Worm (Caenorhabditis elegans) whole organism, midembryonic: Measurements from ENCODE around the gene pen-2.

ENCODE experiments used
- T22C8.4 ChIP-seq: fragments of 200-800 bp; sonication (Bioruptor generic); IDR thresholded peaks from 2 replicates; pipeline ENCODE4 v1.3.6; 2022; ENCODE audit warnings: missing genetic modification characterization, missing compliant biosample characterization
- cog-1 ChIP-seq: sonication (generic microtip); optimal IDR thresholded peaks from 2 replicates; lab custom pipeline; 2016; ENCODE audit warnings: missing genetic modification characterization, missing compliant biosample characterization
- flt-1 ChIP-seq: fragments of 200-800 bp; sonication (Bioruptor generic); IDR thresholded peaks from 2 replicates; pipeline ENCODE4 v1.3.6; 2022; ENCODE audit warnings: missing genetic modification characterization, missing compliant biosample characterization
- klf-2 ChIP-seq: fragments of 200-800 bp; sonication (Bioruptor generic); conservative IDR thresholded peaks from 2 replicates; pipeline ENCODE4 v1.3.6; 2022; ENCODE audit warnings: missing genetic modification reagents, missing genetic modification characterization, missing compliant biosample characterization
- med-1 ChIP-seq: sonication (generic microtip); optimal IDR thresholded peaks from 2 replicates; lab custom pipeline; 2017; ENCODE audit warnings: missing genetic modification characterization, mild to moderate bottlenecking, missing compliant biosample characterization, antibody characterized with exemption, missing genetic modification reagents; ENCODE audit not compliant: insufficient read depth
- ref-1 ChIP-seq: fragments of 200-800 bp; sonication (Bioruptor generic); conservative IDR thresholded peaks from 2 replicates; pipeline ENCODE4 v1.3.6; 2022; ENCODE audit warnings: missing genetic modification reagents, missing genetic modification characterization, missing compliant biosample characterization
- tab-1 ChIP-seq: fragments of 200-800 bp; sonication (Bioruptor generic); IDR thresholded peaks from 2 replicates; pipeline ENCODE4 v1.3.6; 2022; ENCODE audit warnings: missing genetic modification characterization, missing compliant biosample characterization
- ztf-23 ChIP-seq: fragments of 200-800 bp; sonication (Bioruptor generic); IDR thresholded peaks from 2 replicates; pipeline ENCODE4 v1.3.6; 2022; ENCODE audit warnings: missing genetic modification reagents, missing genetic modification characterization, missing compliant biosample characterization
- ztf-29 ChIP-seq: fragments of 200-800 bp; sonication (Bioruptor generic); IDR thresholded peaks from 2 replicates; pipeline ENCODE4 v1.3.6; 2022; ENCODE audit warnings: missing genetic modification reagents, missing genetic modification characterization, missing compliant biosample characterization

pen-2 gene

ce11 chrIII:11358273-11358672 is 15.2 kb downstream of the pen-2 start:
- TF ChIP-seq cog-1 (tag; lab: Kevin White, UChicago) (no peak), med-1 (GFP tag; lab: Kevin White, UChicago) (no peak), T22C8.4 (GFP tag; lab: Robert Waterston, UW) (no peak), tab-1 (GFP tag; lab: Robert Waterston, UW) (no peak), klf-2 (GFP tag; lab: Robert Waterston, UW) (no peak), ref-1 (GFP tag; lab: Robert Waterston, UW) (no peak), ztf-29 (GFP tag; lab: Robert Waterston, UW) (no peak), ztf-23 (no peak), flt-1 (GFP tag; lab: Robert Waterston, UW) (no peak)

DNA sequence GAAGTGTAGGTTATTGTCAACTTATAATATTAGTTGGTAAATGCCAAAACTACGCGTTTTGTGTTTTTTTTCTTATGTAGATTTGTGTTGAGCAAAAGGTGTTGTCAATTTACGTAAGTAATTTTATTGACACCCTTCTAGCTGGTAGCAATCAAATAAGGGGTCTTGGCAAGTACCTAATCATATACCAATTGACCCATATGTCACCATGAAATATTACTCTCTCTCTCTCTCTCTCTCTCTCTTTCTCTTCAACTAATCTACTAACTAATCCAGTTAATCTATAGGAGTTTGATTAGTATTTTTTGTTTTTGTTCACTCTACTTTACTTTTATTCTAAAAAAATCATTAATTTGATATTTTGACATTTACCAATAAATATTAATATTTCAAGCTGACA is 16.3 kb downstream of the pen-2 start:
- no peak for TF ChIP-seq ref-1 (GFP tag; lab: Robert Waterston, UW)
- TF ChIP-seq ztf-23: no peak
- TF ChIP-seq cog-1 (tag; lab: Kevin White, UChicago): no peak
- TF ChIP-seq klf-2 (GFP tag; lab: Robert Waterston, UW): no peak
- TF ChIP-seq T22C8.4 (GFP tag; lab: Robert Waterston, UW): no peak
- TF ChIP-seq med-1 (GFP tag; lab: Kevin White, UChicago): no peak
- TF ChIP-seq flt-1 (GFP tag; lab: Robert Waterston, UW): no peak
- no peak for TF ChIP-seq ztf-29 (GFP tag; lab: Robert Waterston, UW)
- TF ChIP-seq tab-1 (GFP tag; lab: Robert Waterston, UW): no peak

DNA sequence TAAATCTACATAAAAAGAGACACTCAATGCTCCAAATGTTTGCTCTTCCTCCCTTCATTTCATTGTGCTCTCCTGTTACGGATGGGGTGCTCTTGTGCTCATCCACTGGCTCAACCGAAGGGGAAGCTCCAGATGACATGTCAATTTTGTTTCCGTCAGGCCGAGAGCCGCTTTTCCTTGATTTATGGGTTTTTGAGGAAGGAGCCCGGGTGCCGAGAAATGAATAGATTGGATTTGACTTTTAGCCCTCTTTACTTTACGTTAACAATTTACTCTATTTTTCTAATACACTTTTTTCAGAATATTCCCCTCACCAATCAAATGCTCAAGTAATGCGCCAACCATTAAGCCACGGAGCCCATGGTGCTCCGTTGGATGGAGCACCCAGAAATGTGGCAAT is 17.0 kb downstream of the pen-2 start, which contains the start of gene T28D6.4:
Gene T28D6.4, plus strand, starts transcription at position 301 of the 400 bp plus-strand sequence.
- no peak for TF ChIP-seq tab-1 (GFP tag; lab: Robert Waterston, UW)
- TF ChIP-seq ref-1 (GFP tag; lab: Robert Waterston, UW): no peak
- TF ChIP-seq med-1 (GFP tag; lab: Kevin White, UChicago): no peak
- no peak for TF ChIP-seq ztf-23
- TF ChIP-seq T22C8.4 (GFP tag; lab: Robert Waterston, UW): no peak
- TF ChIP-seq cog-1 (tag; lab: Kevin White, UChicago): no peak
- no peak for TF ChIP-seq ztf-29 (GFP tag; lab: Robert Waterston, UW)
- no peak for TF ChIP-seq flt-1 (GFP tag; lab: Robert Waterston, UW)
- TF ChIP-seq klf-2 (GFP tag; lab: Robert Waterston, UW): no peak

ce11 chrIII:11361394-11361793 is 18.3 kb downstream of the pen-2 start:
- TF ChIP-seq flt-1 (GFP tag; lab: Robert Waterston, UW) (no peak), T22C8.4 (GFP tag; lab: Robert Waterston, UW) (no peak), ztf-29 (GFP tag; lab: Robert Waterston, UW) (no peak)

DNA sequence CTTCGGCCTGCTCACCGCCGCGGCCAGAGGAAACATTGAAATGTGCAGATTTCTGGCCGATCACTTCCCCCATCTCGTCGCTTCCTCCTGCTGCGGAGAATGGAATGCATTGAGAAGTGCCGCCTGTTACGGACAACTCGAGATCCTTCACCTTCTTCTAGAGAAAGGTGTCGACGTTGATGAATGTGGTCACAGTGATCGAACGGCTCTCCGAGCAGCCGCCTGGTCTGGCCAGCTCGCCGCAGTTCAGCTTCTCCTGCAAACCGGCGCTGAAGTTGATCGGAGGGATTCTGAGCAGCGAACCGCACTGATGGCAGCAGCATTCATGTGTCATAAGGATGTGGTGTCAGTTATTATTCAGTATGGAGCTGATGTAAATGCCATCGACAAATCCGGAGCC is 19.8 kb downstream of the pen-2 start:
- TF ChIP-seq klf-2 (GFP tag; lab: Robert Waterston, UW): no peak
- no peak for TF ChIP-seq cog-1 (tag; lab: Kevin White, UChicago)
- no peak for TF ChIP-seq ztf-23
- no peak for TF ChIP-seq med-1 (GFP tag; lab: Kevin White, UChicago)
- no peak for TF ChIP-seq flt-1 (GFP tag; lab: Robert Waterston, UW)
- TF ChIP-seq tab-1 (GFP tag; lab: Robert Waterston, UW): no peak
- TF ChIP-seq ref-1 (GFP tag; lab: Robert Waterston, UW): no peak
- no peak for TF ChIP-seq ztf-29 (GFP tag; lab: Robert Waterston, UW)
- TF ChIP-seq T22C8.4 (GFP tag; lab: Robert Waterston, UW): no peak

DNA sequence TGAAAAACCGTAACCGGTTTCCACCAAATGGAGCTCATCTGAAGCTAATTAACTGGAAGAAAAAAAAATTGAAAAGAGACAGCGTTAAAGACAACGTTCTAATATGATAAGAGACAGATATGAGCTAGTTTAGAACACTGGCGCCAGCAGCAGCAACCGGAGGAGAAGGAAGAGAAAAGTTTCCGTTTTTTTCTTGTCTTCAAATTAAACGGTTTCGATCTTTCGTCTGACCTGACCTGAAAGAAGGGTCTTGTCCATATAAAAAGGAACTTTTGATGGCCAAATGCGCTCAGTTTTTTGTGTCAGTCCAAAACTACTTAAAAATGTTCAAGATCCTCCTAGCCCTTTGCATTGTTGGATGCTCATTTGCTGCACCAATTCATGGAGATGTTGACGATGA is 23.3 kb downstream of the pen-2 start, which contains the start of gene T28D6.3:
Gene T28D6.3, plus strand, starts transcription at position 301 of the 400 bp plus-strand sequence.
- TF ChIP-seq ztf-29 (GFP tag; lab: Robert Waterston, UW) (no peak), tab-1 (GFP tag; lab: Robert Waterston, UW) (no peak), ztf-23 (no peak), flt-1 (GFP tag; lab: Robert Waterston, UW) (no peak), T22C8.4 (GFP tag; lab: Robert Waterston, UW) (no peak), cog-1 (tag; lab: Kevin White, UChicago) (no peak), klf-2 (GFP tag; lab: Robert Waterston, UW) (no peak), med-1 (GFP tag; lab: Kevin White, UChicago) (no peak), ref-1 (GFP tag; lab: Robert Waterston, UW) (no peak)

DNA sequence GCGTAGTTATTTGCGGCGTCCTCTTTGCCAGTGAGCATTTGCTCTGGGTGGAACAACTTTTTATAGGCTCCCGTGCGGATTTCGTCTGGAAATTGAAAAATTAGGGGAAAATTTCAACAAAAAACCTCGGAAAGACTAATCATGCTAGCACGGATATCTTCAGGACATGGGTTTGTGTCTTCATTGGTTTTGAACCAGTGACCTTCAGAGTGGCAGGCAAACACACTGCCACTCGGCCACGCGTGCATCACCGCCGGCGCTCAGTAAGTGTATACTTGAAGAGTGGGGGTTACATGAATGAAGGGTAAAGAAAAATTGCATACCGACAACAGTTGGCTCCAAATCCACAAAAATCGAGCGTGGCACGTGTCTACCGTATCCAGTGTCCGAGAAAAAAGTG is 28.1 kb downstream of the pen-2 start:
- TF ChIP-seq flt-1 (GFP tag; lab: Robert Waterston, UW) (peak; percentile 96), med-1 (GFP tag; lab: Kevin White, UChicago) (peak; percentile 14), tab-1 (GFP tag; lab: Robert Waterston, UW) (peak; percentile 95), ztf-29 (GFP tag; lab: Robert Waterston, UW) (peak; percentile 91), ref-1 (GFP tag; lab: Robert Waterston, UW) (peak; percentile 95), ztf-23 (peak; percentile 93), klf-2 (GFP tag; lab: Robert Waterston, UW) (peak; percentile 93), T22C8.4 (GFP tag; lab: Robert Waterston, UW) (peak; percentile 87), cog-1 (tag; lab: Kevin White, UChicago) (peak; percentile 83)

- TF ChIP-seq flt-1 (GFP tag; lab: Robert Waterston, UW) (no peak), cog-1 (tag; lab: Kevin White, UChicago) (no peak), ztf-29 (GFP tag; lab: Robert Waterston, UW) (no peak), T22C8.4 (GFP tag; lab: Robert Waterston, UW) (no peak), tab-1 (GFP tag; lab: Robert Waterston, UW) (no peak), med-1 (GFP tag; lab: Kevin White, UChicago) (no peak)
These were observed 28.6 kb downstream of the pen-2 start, which contains the start of gene tba-7 for ce11 chrIII:11371688-11372087. Gene tba-7 (minus strand): TSS chrIII:11371788.

- TF ChIP-seq med-1 (GFP tag; lab: Kevin White, UChicago): no peak
- TF ChIP-seq ztf-29 (GFP tag; lab: Robert Waterston, UW): no peak
- TF ChIP-seq flt-1 (GFP tag; lab: Robert Waterston, UW): no peak
- no peak for TF ChIP-seq cog-1 (tag; lab: Kevin White, UChicago)
- TF ChIP-seq klf-2 (GFP tag; lab: Robert Waterston, UW): no peak
- TF ChIP-seq ztf-23: no peak
- TF ChIP-seq tab-1 (GFP tag; lab: Robert Waterston, UW): no peak
- no peak for TF ChIP-seq ref-1 (GFP tag; lab: Robert Waterston, UW)
- no peak; the same call in 1 of the 2 replicates for TF ChIP-seq T22C8.4 (GFP tag; lab: Robert Waterston, UW)
These were observed 29.2 kb downstream of the pen-2 start for ce11 chrIII:11372199-11372938.
